Worm (Caenorhabditis elegans) whole organism, L3 larva: ENCODE measurements around the gene bus-19.

Source experiments
- ceh-9 ChIP-seq: sonication (generic microtip); optimal IDR thresholded peaks from 2 replicates; lab custom pipeline; 2018; ENCODE audit warnings: missing biosample characterization, missing genetic modification characterization
- egl-27 ChIP-seq: sonication (generic microtip); optimal IDR thresholded peaks from 4 replicates; lab custom pipeline; 2017; ENCODE audit warnings: missing biosample characterization, missing genetic modification reagents, missing genetic modification characterization
- nhr-11 ChIP-seq: fragments of 150-350 bp; optimal IDR thresholded peaks from 2 replicates; lab custom pipeline; 2014; ENCODE audit warnings: missing biosample characterization, missing genetic modification characterization
- pha-4 ChIP-seq: fragments of 150-350 bp; optimal IDR thresholded peaks from 2 replicates; lab custom pipeline; 2014; ENCODE audit warnings: missing biosample characterization, missing genetic modification reagents, missing genetic modification characterization
- skn-1 ChIP-seq: fragments of 150-350 bp; optimal IDR thresholded peaks from 2 replicates; lab custom pipeline; 2014; ENCODE audit warnings: missing biosample characterization, missing genetic modification characterization

ce11 chrV:12881396-12881795 is 9.5 kb downstream of the bus-19 start:
- TF ChIP-seq ceh-9 (tag; lab: Kevin White, UChicago) (no peak), egl-27 (tag; lab: Kevin White, UChicago) (no peak), nhr-11 (tag; lab: Kevin White, UChicago) (no peak), pha-4 (no peak), skn-1 (tag; lab: Kevin White, UChicago) (no peak)
